Fruit fly (Drosophila melanogaster): ENCODE measurements around the gene CG15446.

DNA sequence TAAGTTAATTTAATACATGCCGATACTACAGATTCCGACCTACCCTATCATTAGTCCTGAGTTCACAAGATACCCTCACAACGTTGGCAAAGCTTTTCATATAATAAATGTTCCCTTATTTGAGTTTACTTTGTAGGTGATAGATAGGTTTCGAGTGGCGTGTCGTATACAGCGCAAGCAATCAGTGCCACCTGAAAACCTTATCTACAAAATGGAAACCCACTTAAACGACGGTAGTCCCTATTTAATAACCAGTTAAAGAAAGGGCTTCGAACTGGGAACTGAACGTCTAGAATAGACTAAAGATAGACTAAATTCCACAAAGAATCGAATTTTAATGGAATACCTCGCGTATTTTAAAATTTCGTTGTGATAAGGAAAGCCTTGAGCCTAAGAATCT lies 55.9 kb downstream of the CG15446 start:
- TF ChIP-seq Sin3A (optimal IDR thresholded peaks at IDR 0.05) (no peak), psq (optimal IDR thresholded peaks at IDR 0.05) (no peak), Myc (optimal IDR thresholded peaks at IDR 0.05) (no peak), insv (optimal IDR thresholded peaks at IDR 0.05) (no peak), h (optimal IDR thresholded peaks at IDR 0.05) (no peak)
